Fruit fly (Drosophila melanogaster): ENCODE data around the gene CG43342.

dm6 chr3R:22365660-22366195 lies 15.4 kb upstream of the CG43342 start, which contains the start of gene CG5382:
- TF ChIP-seq CG15710 (tag; optimal IDR thresholded peaks at IDR 0.05) (no peak), EcR (GFP tag; optimal IDR thresholded peaks at IDR 0.05) (no peak), D1 (tag; optimal IDR thresholded peaks at IDR 0.05) (no peak), Pif1B (GFP tag; optimal IDR thresholded peaks at IDR 0.05) (no peak), CG32121 (GFP tag; IDR thresholded peaks at IDR 0.05) (no peak), rn (GFP tag; IDR thresholded peaks at IDR 0.05) (no peak), CG12605 (GFP tag; IDR thresholded peaks at IDR 0.05) (no peak), CG8301 (tag; optimal IDR thresholded peaks at IDR 0.05) (no peak), CG4496 (GFP tag; IDR thresholded peaks at IDR 0.05) (no peak)
